Worm (Caenorhabditis elegans) whole organism, midembryonic: ENCODE measurements around the gene nhr-239.
"Not testable (repeated sequence)": the region's sequence is repeated elsewhere in the genome, so short reads cannot be mapped to it uniquely, and the experiment has no call there.

Experiments
- T22C8.4 ChIP-seq: fragments of 200-800 bp; sonication (Bioruptor generic); IDR thresholded peaks from 2 replicates; pipeline ENCODE4 v1.3.6; 2022; ENCODE audit warnings: missing genetic modification characterization, missing compliant biosample characterization
- cog-1 ChIP-seq: sonication (generic microtip); optimal IDR thresholded peaks from 2 replicates; lab custom pipeline; 2016; ENCODE audit warnings: missing genetic modification characterization, missing compliant biosample characterization
- flt-1 ChIP-seq: fragments of 200-800 bp; sonication (Bioruptor generic); IDR thresholded peaks from 2 replicates; pipeline ENCODE4 v1.3.6; 2022; ENCODE audit warnings: missing genetic modification characterization, missing compliant biosample characterization
- klf-2 ChIP-seq: fragments of 200-800 bp; sonication (Bioruptor generic); conservative IDR thresholded peaks from 2 replicates; pipeline ENCODE4 v1.3.6; 2022; ENCODE audit warnings: missing genetic modification reagents, missing genetic modification characterization, missing compliant biosample characterization
- med-1 ChIP-seq: sonication (generic microtip); optimal IDR thresholded peaks from 2 replicates; lab custom pipeline; 2017; ENCODE audit warnings: missing genetic modification characterization, mild to moderate bottlenecking, missing compliant biosample characterization, antibody characterized with exemption, missing genetic modification reagents; ENCODE audit not compliant: insufficient read depth
- ref-1 ChIP-seq: fragments of 200-800 bp; sonication (Bioruptor generic); conservative IDR thresholded peaks from 2 replicates; pipeline ENCODE4 v1.3.6; 2022; ENCODE audit warnings: missing genetic modification reagents, missing genetic modification characterization, missing compliant biosample characterization
- tab-1 ChIP-seq: fragments of 200-800 bp; sonication (Bioruptor generic); IDR thresholded peaks from 2 replicates; pipeline ENCODE4 v1.3.6; 2022; ENCODE audit warnings: missing genetic modification characterization, missing compliant biosample characterization
- ztf-23 ChIP-seq: fragments of 200-800 bp; sonication (Bioruptor generic); IDR thresholded peaks from 2 replicates; pipeline ENCODE4 v1.3.6; 2022; ENCODE audit warnings: missing genetic modification reagents, missing genetic modification characterization, missing compliant biosample characterization
- ztf-29 ChIP-seq: fragments of 200-800 bp; sonication (Bioruptor generic); IDR thresholded peaks from 2 replicates; pipeline ENCODE4 v1.3.6; 2022; ENCODE audit warnings: missing genetic modification reagents, missing genetic modification characterization, missing compliant biosample characterization

The nhr-239 gene

ce11 chrIII:2552382-2552781 is 9.1 kb upstream of the nhr-239 start:
- TF ChIP-seq ztf-23 (GFP tag; lab: Robert Waterston, UW) (no peak), med-1 (GFP tag; lab: Kevin White, UChicago) (no peak)

ce11 chrIII:2553579-2553978 is 7.9 kb upstream of the nhr-239 start:
- TF ChIP-seq cog-1 (tag; lab: Kevin White, UChicago) (no peak), tab-1 (GFP tag; lab: Robert Waterston, UW) (0 out of 2 replicates have a peak, but pooled peaks have one; percentile 52)

- no peak for TF ChIP-seq ztf-29 (GFP tag; lab: Robert Waterston, UW)
- TF ChIP-seq ztf-23 (GFP tag; lab: Robert Waterston, UW): no peak
- no peak for TF ChIP-seq flt-1
- TF ChIP-seq tab-1 (GFP tag; lab: Robert Waterston, UW): no peak
- no peak for TF ChIP-seq med-1 (GFP tag; lab: Kevin White, UChicago)
- no peak for TF ChIP-seq T22C8.4
- no peak for TF ChIP-seq cog-1 (tag; lab: Kevin White, UChicago)
- TF ChIP-seq klf-2 (GFP tag; lab: Robert Waterston, UW): no peak
- no peak; the same call in 1 of the 2 replicates for TF ChIP-seq ref-1 (GFP tag; lab: Robert Waterston, UW)
These were observed 747 bp upstream of the nhr-239 start for ce11 chrIII:2560763-2561162.

ce11 chrIII:2563033-2563656 is 1.6 kb downstream of the nhr-239 start:
- TF ChIP-seq med-1 (GFP tag; lab: Kevin White, UChicago) (no peak), klf-2 (GFP tag; lab: Robert Waterston, UW) (no peak), ref-1 (GFP tag; lab: Robert Waterston, UW) (no peak), cog-1 (tag; lab: Kevin White, UChicago) (no peak), tab-1 (GFP tag; lab: Robert Waterston, UW) (no peak), flt-1 (no peak), T22C8.4 (no peak), ztf-29 (GFP tag; lab: Robert Waterston, UW) (no peak), ztf-23 (GFP tag; lab: Robert Waterston, UW) (no peak)

ce11 chrIII:2563883-2564282 is 2.4 kb downstream of the nhr-239 start, which contains the start of gene Y54F10AM.11:
Y54F10AM.11 (minus strand) TSS chrIII:2563983.
- not testable (repeated sequence) for TF ChIP-seq cog-1 (tag; lab: Kevin White, UChicago); ztf-23 (GFP tag; lab: Robert Waterston, UW); med-1 (GFP tag; lab: Kevin White, UChicago)

ce11 chrIII:2571447-2571846 is 9.9 kb downstream of the nhr-239 start, which contains the start of gene Y54F10AR.2:
Y54F10AR.2 (minus strand) TSS chrIII:2571547.
- no peak for TF ChIP-seq klf-2 (GFP tag; lab: Robert Waterston, UW)
- TF ChIP-seq ztf-29 (GFP tag; lab: Robert Waterston, UW): no peak
- no peak for TF ChIP-seq ztf-23 (GFP tag; lab: Robert Waterston, UW)
- no peak for TF ChIP-seq cog-1 (tag; lab: Kevin White, UChicago)
- TF ChIP-seq tab-1 (GFP tag; lab: Robert Waterston, UW): no peak
- no peak for TF ChIP-seq T22C8.4
- no peak for TF ChIP-seq ref-1 (GFP tag; lab: Robert Waterston, UW)
- no peak for TF ChIP-seq med-1 (GFP tag; lab: Kevin White, UChicago)
- TF ChIP-seq flt-1: no peak

ce11 chrIII:2572421-2572820 is 10.9 kb downstream of the nhr-239 start:
- TF ChIP-seq T22C8.4 (no peak), flt-1 (no peak), cog-1 (tag; lab: Kevin White, UChicago) (no peak), ztf-23 (GFP tag; lab: Robert Waterston, UW) (no peak), med-1 (GFP tag; lab: Kevin White, UChicago) (no peak), klf-2 (GFP tag; lab: Robert Waterston, UW) (no peak), ztf-29 (GFP tag; lab: Robert Waterston, UW) (no peak)

- TF ChIP-seq klf-2 (GFP tag; lab: Robert Waterston, UW) (no peak), ref-1 (GFP tag; lab: Robert Waterston, UW) (no peak), ztf-29 (GFP tag; lab: Robert Waterston, UW) (no peak), flt-1 (no peak), T22C8.4 (no peak), ztf-23 (GFP tag; lab: Robert Waterston, UW) (no peak), med-1 (GFP tag; lab: Kevin White, UChicago) (no peak), tab-1 (GFP tag; lab: Robert Waterston, UW) (no peak), cog-1 (tag; lab: Kevin White, UChicago) (no peak)
These were observed 14.2 kb downstream of the nhr-239 start, which contains the start of gene Y54F10AR.1 for ce11 chrIII:2575635-2576164. Y54F10AR.1 (minus strand) TSS chrIII:2575685.

ce11 chrIII:2576360-2577259 is 15.1 kb downstream of the nhr-239 start:
- TF ChIP-seq ztf-29 (GFP tag; lab: Robert Waterston, UW) (no peak), cog-1 (tag; lab: Kevin White, UChicago) (peak; percentile 34), ref-1 (GFP tag; lab: Robert Waterston, UW) (no peak), klf-2 (GFP tag; lab: Robert Waterston, UW) (no peak), med-1 (GFP tag; lab: Kevin White, UChicago) (no peak), flt-1 (peak; percentile 52; the same call in 1 of the 2 replicates), T22C8.4 (peak; percentile 78), tab-1 (GFP tag; lab: Robert Waterston, UW) (peak; percentile 63; the same call in 1 of the 2 replicates), ztf-23 (GFP tag; lab: Robert Waterston, UW) (0 out of 2 replicates have a peak, but pooled peaks have one; percentile 58)
